Fruit fly (Drosophila melanogaster): ENCODE measurements around the gene Rop.

Gene Rop

dm6 chr3L:4135857-4136256, 2.9 kb downstream of the Rop start, which contains the start of gene RfC4 (continued):
- TF ChIP-seq Vsx1 (GFP tag; optimal IDR thresholded peaks at IDR 0.05) (no peak), B-H2 (GFP tag; optimal IDR thresholded peaks at IDR 0.05) (no peak), CG14710 (tag; optimal IDR thresholded peaks at IDR 0.05) (peak; percentile 6), Hsf (GFP tag; optimal IDR thresholded peaks at IDR 0.05) (no peak), sob (GFP tag; IDR thresholded peaks at IDR 0.05) (no peak), Hr78 (GFP tag; optimal IDR thresholded peaks at IDR 0.05) (no peak), NfI (GFP tag; optimal IDR thresholded peaks at IDR 0.05) (no peak), toy (GFP tag; IDR thresholded peaks at IDR 0.05) (no peak), trh (GFP tag; optimal IDR thresholded peaks at IDR 0.05) (no peak), CG12236 (GFP tag; optimal IDR thresholded peaks at IDR 0.05) (no peak), Opbp (GFP tag; IDR thresholded peaks at IDR 0.05; ENCODE audit: partially characterized antibody) (peak; percentile 23; the same call in 2 of the 3 replicates), fru (optimal IDR thresholded peaks at IDR 0.05) (no peak), Ravus (GFP tag; IDR thresholded peaks at IDR 0.05) (no peak), Ssrp (tag; optimal IDR thresholded peaks at IDR 0.05) (no peak), Lim3 (GFP tag; IDR thresholded peaks at IDR 0.05) (no peak), unc-4 (GFP tag; IDR thresholded peaks at IDR 0.05; ENCODE audit: partially characterized antibody) (peak; percentile 31), CG1529 (GFP tag; optimal IDR thresholded peaks at IDR 0.05) (no peak), Scr (GFP tag; IDR thresholded peaks at IDR 0.05; ENCODE audit: partially characterized antibody) (peak; percentile 44; the same call in 1 of the 2 replicates), CG6272 (GFP tag; IDR thresholded peaks at IDR 0.05) (no peak), CG3726 (GFP tag; IDR thresholded peaks at IDR 0.05) (no peak), BEAF-32 (GFP tag; optimal IDR thresholded peaks at IDR 0.05) (peak; percentile 50), CG16813 (GFP tag; IDR thresholded peaks at IDR 0.05; ENCODE audit: partially characterized antibody) (peak; percentile 42; the same call in 1 of the 3 replicates), chm (GFP tag; IDR thresholded peaks at IDR 0.05) (no peak), CG2875 (GFP tag; optimal IDR thresholded peaks at IDR 0.05) (no peak), crp (GFP tag; optimal IDR thresholded peaks at IDR 0.05) (no peak), HLH4C (GFP tag; IDR thresholded peaks at IDR 0.05; ENCODE audit: partially characterized antibody) (peak; percentile 41), CG12219 (GFP tag; optimal IDR thresholded peaks at IDR 0.05) (no peak), zfh2 (GFP tag; optimal IDR thresholded peaks at IDR 0.05) (no peak), CG11456 (GFP tag; IDR thresholded peaks at IDR 0.05) (no peak), E2f2 (GFP tag; IDR thresholded peaks at IDR 0.05) (peak; percentile 89), ara (GFP tag; IDR thresholded peaks at IDR 0.05) (no peak), pros (GFP tag; optimal IDR thresholded peaks at IDR 0.05) (no peak), Xbp1 (GFP tag; optimal IDR thresholded peaks at IDR 0.05) (no peak), CG5953 (GFP tag; IDR thresholded peaks at IDR 0.05) (no peak), pzg (GFP tag; optimal IDR thresholded peaks at IDR 0.05) (peak; percentile 63), CG9797 (GFP tag; optimal IDR thresholded peaks at IDR 0.05) (peak; percentile 72), CG10959 (GFP tag; IDR thresholded peaks at IDR 0.05) (no peak), Med (GFP tag) (peak; percentile 53), HmgZ (tag; optimal IDR thresholded peaks at IDR 0.05) (peak; percentile 35), stwl (tag; optimal IDR thresholded peaks at IDR 0.05) (peak; percentile 22), jumu (GFP tag; optimal IDR thresholded peaks at IDR 0.05) (no peak), tgo (GFP tag; IDR thresholded peaks at IDR 0.05) (no peak), CG7745 (tag; optimal IDR thresholded peaks at IDR 0.05) (no peak), CG3838 (GFP tag; optimal IDR thresholded peaks at IDR 0.05) (no peak)
